Fruit fly (Drosophila melanogaster) S2 (cell line): ENCODE data around the gene Mst87F.

Experiments used
- CG8478 ChIP-seq: fragments of >200 bp; optimal IDR thresholded peaks from 2 replicates; lab custom pipeline; 2018
- CTCF ChIP-seq, 2 experiments: fragments of >200 bp; optimal IDR thresholded peaks; 2 replicates each; lab custom pipeline; 2018

- TF ChIP-seq CTCF (optimal IDR thresholded peaks at IDR 0.05; lab: Kevin White, UChicago) = no peak
- no peak for TF ChIP-seq CG8478 (lab: Kevin White, UChicago)
Measured at dm6 chr3R:13859242-13859641, 31.4 kb upstream of the Mst87F start.
